Worm (Caenorhabditis elegans) whole organism, midembryonic: ENCODE measurements around the gene cyp-34A7.

Experiments
- T22C8.4 ChIP-seq: fragments of 200-800 bp; sonication (Bioruptor generic); IDR thresholded peaks from 2 replicates; pipeline ENCODE4 v1.3.6; 2022; ENCODE audit warnings: missing genetic modification characterization, missing compliant biosample characterization
- cog-1 ChIP-seq: sonication (generic microtip); optimal IDR thresholded peaks from 2 replicates; lab custom pipeline; 2016; ENCODE audit warnings: missing genetic modification characterization, missing compliant biosample characterization
- flt-1 ChIP-seq: fragments of 200-800 bp; sonication (Bioruptor generic); IDR thresholded peaks from 2 replicates; pipeline ENCODE4 v1.3.6; 2022; ENCODE audit warnings: missing genetic modification characterization, missing compliant biosample characterization
- klf-2 ChIP-seq: fragments of 200-800 bp; sonication (Bioruptor generic); conservative IDR thresholded peaks from 2 replicates; pipeline ENCODE4 v1.3.6; 2022; ENCODE audit warnings: missing genetic modification reagents, missing genetic modification characterization, missing compliant biosample characterization
- med-1 ChIP-seq: sonication (generic microtip); optimal IDR thresholded peaks from 2 replicates; lab custom pipeline; 2017; ENCODE audit warnings: missing genetic modification characterization, mild to moderate bottlenecking, missing compliant biosample characterization, antibody characterized with exemption, missing genetic modification reagents; ENCODE audit not compliant: insufficient read depth
- ref-1 ChIP-seq: fragments of 200-800 bp; sonication (Bioruptor generic); conservative IDR thresholded peaks from 2 replicates; pipeline ENCODE4 v1.3.6; 2022; ENCODE audit warnings: missing genetic modification reagents, missing genetic modification characterization, missing compliant biosample characterization
- tab-1 ChIP-seq: fragments of 200-800 bp; sonication (Bioruptor generic); IDR thresholded peaks from 2 replicates; pipeline ENCODE4 v1.3.6; 2022; ENCODE audit warnings: missing genetic modification characterization, missing compliant biosample characterization
- ztf-23 ChIP-seq: fragments of 200-800 bp; sonication (Bioruptor generic); IDR thresholded peaks from 2 replicates; pipeline ENCODE4 v1.3.6; 2022; ENCODE audit warnings: missing genetic modification reagents, missing genetic modification characterization, missing compliant biosample characterization
- ztf-29 ChIP-seq: fragments of 200-800 bp; sonication (Bioruptor generic); IDR thresholded peaks from 2 replicates; pipeline ENCODE4 v1.3.6; 2022; ENCODE audit warnings: missing genetic modification reagents, missing genetic modification characterization, missing compliant biosample characterization

The cyp-34A7 gene

DNA sequence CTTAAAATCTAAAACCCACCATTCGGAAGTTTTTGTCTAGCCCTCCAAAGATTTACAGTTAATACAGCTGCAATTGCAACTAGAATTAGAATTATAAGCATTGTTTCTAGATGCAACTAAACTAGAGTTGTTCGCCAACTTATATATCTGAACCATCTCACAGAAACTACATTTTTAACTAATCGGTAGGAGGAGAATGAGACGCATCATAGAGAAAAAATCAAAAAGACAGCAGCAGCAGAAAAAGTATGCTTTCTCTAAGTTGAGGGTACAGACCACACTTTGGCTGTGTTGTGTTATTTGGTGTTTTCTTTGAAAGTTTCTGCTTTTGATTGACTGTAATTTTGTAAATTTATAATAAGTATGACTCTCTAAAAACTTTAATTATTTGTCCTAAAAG, at the start of gene cyp-34A7:
Gene cyp-34A7, minus strand, starts transcription at position 101 of the 400 bp plus-strand sequence.
- no peak for TF ChIP-seq T22C8.4 (GFP tag; lab: Robert Waterston, UW)
- TF ChIP-seq flt-1 (GFP tag; lab: Robert Waterston, UW), result no peak
- no peak for TF ChIP-seq cog-1 (tag; lab: Kevin White, UChicago)
- TF ChIP-seq ztf-23 (GFP tag; lab: Robert Waterston, UW), result no peak
- TF ChIP-seq med-1 (GFP tag; lab: Kevin White, UChicago), result no peak
- no peak for TF ChIP-seq tab-1 (GFP tag; lab: Robert Waterston, UW)
- no peak for TF ChIP-seq ztf-29

DNA sequence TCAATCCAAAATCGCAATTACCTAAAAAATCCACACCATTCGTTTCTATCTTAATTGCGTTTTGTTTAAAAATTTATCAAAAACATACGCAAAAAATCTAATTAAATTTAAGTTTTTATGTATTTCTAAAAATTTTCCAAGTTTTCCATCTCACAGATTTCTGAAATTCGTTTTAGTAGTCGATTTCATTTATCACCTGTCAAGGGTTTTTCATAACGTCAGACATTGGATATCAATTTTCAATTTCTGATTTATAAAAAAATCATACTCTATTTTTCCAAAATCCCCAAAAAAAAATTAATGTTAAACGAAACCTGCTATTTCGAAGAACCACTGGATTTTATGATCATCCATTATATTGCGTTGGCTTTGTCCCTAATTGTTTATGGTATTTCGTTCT, 46.6 kb upstream of the cyp-34A7 start, which contains the start of gene srh-4:
Gene srh-4, plus strand, starts transcription at position 301 of the 400 bp plus-strand sequence.
- TF ChIP-seq ztf-29, result no peak
- no peak for TF ChIP-seq klf-2 (GFP tag; lab: Robert Waterston, UW)
- no peak for TF ChIP-seq ztf-23 (GFP tag; lab: Robert Waterston, UW)
- no peak for TF ChIP-seq med-1 (GFP tag; lab: Kevin White, UChicago)
- no peak for TF ChIP-seq cog-1 (tag; lab: Kevin White, UChicago)
- no peak for TF ChIP-seq flt-1 (GFP tag; lab: Robert Waterston, UW)
- TF ChIP-seq tab-1 (GFP tag; lab: Robert Waterston, UW), result no peak
- TF ChIP-seq T22C8.4 (GFP tag; lab: Robert Waterston, UW), result no peak
- no peak for TF ChIP-seq ref-1 (GFP tag; lab: Robert Waterston, UW)

DNA sequence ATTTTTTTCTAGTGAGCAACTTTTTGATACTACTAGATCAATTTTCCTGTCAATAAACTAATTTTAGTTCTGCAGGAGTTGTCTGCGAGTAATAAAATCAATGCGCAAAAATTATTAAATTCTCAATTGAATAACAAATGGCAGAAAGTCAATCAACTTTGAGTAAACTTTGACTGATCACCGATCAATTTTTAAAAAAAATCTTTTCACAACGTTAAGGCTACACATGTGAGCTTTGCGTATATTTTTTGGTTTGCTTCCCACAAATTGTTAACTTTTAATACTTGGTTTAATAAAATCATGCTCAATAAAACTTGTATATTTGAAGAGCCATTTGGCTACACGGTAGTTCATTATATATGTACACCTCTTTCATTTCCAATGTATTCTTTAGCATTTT, 44.3 kb upstream of the cyp-34A7 start, which contains the start of gene srh-7:
Gene srh-7, plus strand, starts transcription at position 301 of the 400 bp plus-strand sequence.
- TF ChIP-seq cog-1 (tag; lab: Kevin White, UChicago) (no peak), flt-1 (GFP tag; lab: Robert Waterston, UW) (no peak), ref-1 (GFP tag; lab: Robert Waterston, UW) (no peak), ztf-23 (GFP tag; lab: Robert Waterston, UW) (no peak), tab-1 (GFP tag; lab: Robert Waterston, UW) (no peak), T22C8.4 (GFP tag; lab: Robert Waterston, UW) (no peak), med-1 (GFP tag; lab: Kevin White, UChicago) (no peak), ztf-29 (no peak), klf-2 (GFP tag; lab: Robert Waterston, UW) (no peak)

DNA sequence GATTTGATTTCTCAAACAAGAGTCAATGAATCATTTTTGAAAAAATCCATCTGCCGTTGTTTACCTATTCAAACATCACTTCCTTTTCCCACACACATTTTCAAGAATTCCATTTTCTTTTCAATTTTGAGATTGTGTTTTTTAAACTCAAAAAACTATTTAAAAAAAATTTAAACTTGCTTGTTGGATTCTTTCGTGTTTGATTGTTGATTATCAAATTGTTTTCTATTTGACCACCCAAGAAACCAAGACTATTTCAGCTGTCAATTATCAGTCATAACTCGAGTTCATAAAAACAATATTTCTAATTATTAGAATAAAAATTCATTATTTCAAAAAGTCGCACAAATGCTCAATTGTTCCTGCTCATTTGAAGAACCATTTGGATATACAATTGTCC, 41.6 kb upstream of the cyp-34A7 start, which contains the start of gene srh-8:
Gene srh-8, plus strand, starts transcription at position 301 of the 400 bp plus-strand sequence.
- no peak for TF ChIP-seq klf-2 (GFP tag; lab: Robert Waterston, UW)
- no peak for TF ChIP-seq med-1 (GFP tag; lab: Kevin White, UChicago)
- no peak for TF ChIP-seq T22C8.4 (GFP tag; lab: Robert Waterston, UW)
- no peak for TF ChIP-seq tab-1 (GFP tag; lab: Robert Waterston, UW)
- TF ChIP-seq ref-1 (GFP tag; lab: Robert Waterston, UW), result no peak
- TF ChIP-seq cog-1 (tag; lab: Kevin White, UChicago), result no peak
- no peak for TF ChIP-seq ztf-23 (GFP tag; lab: Robert Waterston, UW)
- no peak for TF ChIP-seq flt-1 (GFP tag; lab: Robert Waterston, UW)
- TF ChIP-seq ztf-29, result no peak

DNA sequence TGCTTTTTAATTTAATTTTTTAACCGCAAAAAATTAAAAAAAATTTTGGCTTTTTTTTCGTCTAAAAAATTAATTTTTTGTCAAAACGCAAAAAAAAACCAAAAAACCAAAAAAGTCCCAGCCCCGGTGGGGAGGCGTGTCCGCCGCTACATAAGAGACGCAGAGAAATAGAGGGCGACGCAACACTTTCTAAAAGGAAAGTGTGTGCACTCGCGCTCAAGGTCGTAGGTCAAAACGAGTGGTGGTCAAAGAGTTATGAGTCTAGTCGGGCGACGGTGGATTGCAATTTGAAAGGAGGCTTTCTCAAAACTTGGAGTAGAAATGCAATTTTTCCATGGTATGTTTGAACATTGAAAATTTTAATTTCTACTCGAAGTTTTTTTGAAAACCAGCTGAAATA, 41.0 kb upstream of the cyp-34A7 start:
- TF ChIP-seq ztf-29 (no peak), tab-1 (GFP tag; lab: Robert Waterston, UW) (no peak), klf-2 (GFP tag; lab: Robert Waterston, UW) (no peak), med-1 (GFP tag; lab: Kevin White, UChicago) (no peak), cog-1 (tag; lab: Kevin White, UChicago) (no peak), ref-1 (GFP tag; lab: Robert Waterston, UW) (no peak), flt-1 (GFP tag; lab: Robert Waterston, UW) (no peak), T22C8.4 (GFP tag; lab: Robert Waterston, UW) (no peak), ztf-23 (GFP tag; lab: Robert Waterston, UW) (no peak)

- TF ChIP-seq ztf-29 (no peak), flt-1 (GFP tag; lab: Robert Waterston, UW) (no peak), ztf-23 (GFP tag; lab: Robert Waterston, UW) (no peak), ref-1 (GFP tag; lab: Robert Waterston, UW) (no peak), cog-1 (tag; lab: Kevin White, UChicago) (no peak), klf-2 (GFP tag; lab: Robert Waterston, UW) (no peak), T22C8.4 (GFP tag; lab: Robert Waterston, UW) (no peak), med-1 (GFP tag; lab: Kevin White, UChicago) (no peak), tab-1 (GFP tag; lab: Robert Waterston, UW) (no peak)
Observed at ce11 chrV:3995838-3996237, 32.2 kb upstream of the cyp-34A7 start, which contains the start of gene srx-62. Gene srx-62 (minus strand): TSS chrV:3995938.

ce11 chrV:3994048-3994447, 30.4 kb upstream of the cyp-34A7 start, which contains the start of gene K09D9.9:
Gene K09D9.9 (minus strand): TSS chrV:3994148.
- TF ChIP-seq ztf-29 (no peak), med-1 (GFP tag; lab: Kevin White, UChicago) (no peak), cog-1 (tag; lab: Kevin White, UChicago) (no peak), ztf-23 (GFP tag; lab: Robert Waterston, UW) (no peak), ref-1 (GFP tag; lab: Robert Waterston, UW) (no peak), tab-1 (GFP tag; lab: Robert Waterston, UW) (no peak), flt-1 (GFP tag; lab: Robert Waterston, UW) (no peak), T22C8.4 (GFP tag; lab: Robert Waterston, UW) (no peak)

ce11 chrV:3992334-3992733, 28.7 kb upstream of the cyp-34A7 start:
- no peak for TF ChIP-seq tab-1 (GFP tag; lab: Robert Waterston, UW)
- TF ChIP-seq cog-1 (tag; lab: Kevin White, UChicago), result no peak
- no peak for TF ChIP-seq T22C8.4 (GFP tag; lab: Robert Waterston, UW)
- no peak for TF ChIP-seq klf-2 (GFP tag; lab: Robert Waterston, UW)
- TF ChIP-seq ztf-23 (GFP tag; lab: Robert Waterston, UW), result no peak
- TF ChIP-seq ref-1 (GFP tag; lab: Robert Waterston, UW), result no peak
- no peak for TF ChIP-seq med-1 (GFP tag; lab: Kevin White, UChicago)
- no peak for TF ChIP-seq ztf-29
- TF ChIP-seq flt-1 (GFP tag; lab: Robert Waterston, UW), result no peak

DNA sequence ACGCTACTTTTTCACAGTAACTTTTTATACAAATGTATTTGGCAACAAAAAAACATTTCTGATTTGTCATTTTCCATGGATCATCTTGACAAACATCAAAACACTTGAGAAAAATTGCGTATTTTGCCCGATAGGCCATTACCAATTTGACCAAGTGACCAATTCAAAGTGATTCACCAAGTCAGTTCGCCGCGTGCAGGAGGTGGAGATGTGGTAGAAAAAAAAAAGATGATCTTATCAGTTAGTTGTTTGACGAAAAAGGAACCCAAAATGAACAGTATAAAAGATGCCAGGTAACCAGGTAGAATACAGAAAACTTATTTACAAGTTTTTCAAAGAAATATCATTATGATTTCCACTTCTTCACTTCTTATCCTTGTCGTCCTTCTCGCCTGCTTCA, 25.5 kb upstream of the cyp-34A7 start, which contains the start of gene nlp-27:
Gene nlp-27, plus strand, starts transcription at position 309 of the 400 bp plus-strand sequence.
- TF ChIP-seq ref-1 (GFP tag; lab: Robert Waterston, UW) (no peak), ztf-23 (GFP tag; lab: Robert Waterston, UW) (no peak), tab-1 (GFP tag; lab: Robert Waterston, UW) (no peak), T22C8.4 (GFP tag; lab: Robert Waterston, UW) (no peak), ztf-29 (no peak), med-1 (GFP tag; lab: Kevin White, UChicago) (no peak), klf-2 (GFP tag; lab: Robert Waterston, UW) (no peak), cog-1 (tag; lab: Kevin White, UChicago) (no peak), flt-1 (GFP tag; lab: Robert Waterston, UW) (no peak)
